Worm (Caenorhabditis elegans) whole organism, young adult: Measurements from ENCODE around the gene fbxa-69.

Source experiments
- B0035.1 ChIP-seq: sonication (generic microtip); optimal IDR thresholded peaks from 2 replicates; lab custom pipeline; 2016; ENCODE audit warnings: missing genetic modification characterization, mild to moderate bottlenecking, missing compliant biosample characterization, missing genotype, missing genetic modification reagents
- F22D6.2 ChIP-seq: sonication (generic microtip); optimal IDR thresholded peaks from 2 replicates; lab custom pipeline; 2016; ENCODE audit warnings: mild to moderate bottlenecking, missing genetic modification characterization, missing compliant biosample characterization
- F23B12.7 ChIP-seq: sonication (generic microtip); optimal IDR thresholded peaks from 2 replicates; lab custom pipeline; 2017; ENCODE audit warnings: missing genetic modification characterization, mild to moderate bottlenecking, missing compliant biosample characterization, antibody characterized with exemption, moderate library complexity; ENCODE audit not compliant: insufficient read depth
- F39B2.1 ChIP-seq: fragments of 200-800 bp; sonication (Bioruptor generic); IDR thresholded peaks from 2 replicates; pipeline ENCODE4 v1.3.6; 2022; ENCODE audit warnings: missing genetic modification reagents, missing genetic modification characterization, missing compliant biosample characterization
- F49E8.2 ChIP-seq: sonication (generic microtip); optimal IDR thresholded peaks from 3 replicates; lab custom pipeline; 2017; ENCODE audit warnings: missing genetic modification characterization, mild to moderate bottlenecking, missing compliant biosample characterization, antibody characterized with exemption, moderate library complexity; ENCODE audit not compliant: insufficient read depth
- F55B11.4 ChIP-seq: sonication (generic microtip); optimal IDR thresholded peaks from 2 replicates; lab custom pipeline; 2016; ENCODE audit warnings: missing compliant biosample characterization, missing genetic modification characterization, borderline replicate concordance; ENCODE audit not compliant: insufficient read depth
- Y67H2A.10 ChIP-seq: fragments of 200-800 bp; sonication (Bioruptor generic); conservative IDR thresholded peaks from 2 replicates; pipeline ENCODE4 v1.3.6; 2022; ENCODE audit warnings: missing genetic modification reagents, missing genetic modification characterization, missing compliant biosample characterization
- cebp-2 ChIP-seq: fragments of 200-800 bp; sonication (Bioruptor generic); IDR thresholded peaks from 2 replicates; pipeline ENCODE4 v1.3.6; 2022; ENCODE audit warnings: missing genetic modification characterization, missing compliant biosample characterization
- die-1 ChIP-seq: sonication (generic microtip); optimal IDR thresholded peaks from 2 replicates; lab custom pipeline; 2016; ENCODE audit warnings: missing genotype, mild to moderate bottlenecking, missing genetic modification characterization, missing compliant biosample characterization
- dpff-1 ChIP-seq: sonication (generic microtip); optimal IDR thresholded peaks from 2 replicates; lab custom pipeline; 2017; ENCODE audit warnings: mild to moderate bottlenecking, missing genetic modification characterization, missing compliant biosample characterization
- dpl-1 ChIP-seq: fragments of 150-350 bp; optimal IDR thresholded peaks from 2 replicates; lab custom pipeline; 2014; ENCODE audit warnings: missing biosample characterization, missing genetic modification reagents, missing genetic modification characterization
- egl-44 ChIP-seq: fragments of 200-800 bp; sonication (Bioruptor generic); IDR thresholded peaks from 2 replicates; pipeline ENCODE4 v1.3.6; 2022; ENCODE audit warnings: missing genetic modification reagents, missing genetic modification characterization, missing compliant biosample characterization
- ekl-4 ChIP-seq: fragments of 200-800 bp; sonication (Bioruptor generic); IDR thresholded peaks from 2 replicates; pipeline ENCODE4 v1.3.6; 2022; ENCODE audit warnings: missing genetic modification reagents, missing genetic modification characterization, missing compliant biosample characterization
- ets-4 ChIP-seq: fragments of 200-800 bp; sonication (Bioruptor generic); optimal IDR thresholded peaks from 2 replicates; lab custom pipeline; 2018; ENCODE audit warnings: mild to moderate bottlenecking, missing genetic modification characterization, missing compliant biosample characterization
- gei-17 ChIP-seq: fragments of 200-800 bp; sonication (Bioruptor generic); optimal IDR thresholded peaks from 2 replicates; lab custom pipeline; 2018; ENCODE audit warnings: mild to moderate bottlenecking, missing genetic modification characterization, missing compliant biosample characterization
- him-1 ChIP-seq: sonication (generic microtip); optimal IDR thresholded peaks from 2 replicates; lab custom pipeline; 2016; ENCODE audit warnings: missing genotype, missing genetic modification reagents, missing genetic modification characterization, missing compliant biosample characterization
- hmg-20 ChIP-seq: fragments of 200-800 bp; sonication (Bioruptor generic); IDR thresholded peaks from 2 replicates; pipeline ENCODE4 v1.3.6; 2022; ENCODE audit warnings: missing genetic modification reagents, missing genetic modification characterization, missing compliant biosample characterization
- lsy-27 ChIP-seq: sonication (generic microtip); optimal IDR thresholded peaks from 2 replicates; lab custom pipeline; 2017; ENCODE audit warnings: missing genetic modification characterization, mild to moderate bottlenecking, missing compliant biosample characterization, antibody characterized with exemption, missing genotype, borderline replicate concordance; ENCODE audit not compliant: insufficient read depth
- madf-8 ChIP-seq: fragments of 200-800 bp; sonication (Bioruptor generic); conservative IDR thresholded peaks from 2 replicates; pipeline ENCODE4 v1.3.6; 2022; ENCODE audit warnings: missing genetic modification reagents, missing genetic modification characterization, missing compliant biosample characterization
- nhr-120 ChIP-seq: fragments of 200-800 bp; sonication (Bioruptor generic); IDR thresholded peaks from 2 replicates; pipeline ENCODE4 v1.3.6; 2022; ENCODE audit warnings: missing genetic modification characterization, missing compliant biosample characterization
- pha-4 ChIP-seq: fragments of 150-350 bp; sonication (generic microtip); optimal IDR thresholded peaks from 2 replicates; lab custom pipeline; 2014; ENCODE audit warnings: missing biosample characterization, missing genetic modification reagents, missing genetic modification characterization
- rcor-1 ChIP-seq: fragments of 200-800 bp; sonication (Bioruptor generic); IDR thresholded peaks from 2 replicates; pipeline ENCODE4 v1.3.6; 2022; ENCODE audit warnings: missing genetic modification reagents, missing genetic modification characterization, missing compliant biosample characterization
- rec-8 ChIP-seq, 2 experiments: sonication (generic microtip); optimal IDR thresholded peaks; 2 replicates each; lab custom pipeline; 2016; ENCODE audit warnings: mild to moderate bottlenecking in 2 of 2, missing genetic modification characterization in 2 of 2, missing genetic modification reagents in 2 of 2, missing genotype in 2 of 2, missing biosample characterization in 1 of 2, missing compliant biosample characterization in 1 of 2, moderate library complexity in 1 of 2
- tlf-1 ChIP-seq: fragments of 200-800 bp; sonication (Bioruptor generic); optimal IDR thresholded peaks from 2 replicates; lab custom pipeline; 2018; ENCODE audit warnings: mild to moderate bottlenecking, missing genetic modification characterization, missing compliant biosample characterization
- xnd-1 ChIP-seq: sonication (generic microtip); optimal IDR thresholded peaks from 2 replicates; lab custom pipeline; 2016; ENCODE audit warnings: missing genotype, missing genetic modification reagents, missing genetic modification characterization, missing compliant biosample characterization
- zfh-2 ChIP-seq: fragments of 200-800 bp; sonication (Bioruptor generic); conservative IDR thresholded peaks from 2 replicates; pipeline ENCODE4 v1.3.6; 2022; ENCODE audit warnings: missing genetic modification reagents, missing genetic modification characterization, missing compliant biosample characterization
- zim-3 ChIP-seq: sonication (generic microtip); optimal IDR thresholded peaks from 2 replicates; lab custom pipeline; 2017; ENCODE audit warnings: mild to moderate bottlenecking, missing genetic modification characterization, moderate library complexity, missing compliant biosample characterization
- ztf-18 ChIP-seq: sonication (generic microtip); optimal IDR thresholded peaks from 2 replicates; lab custom pipeline; 2016; ENCODE audit warnings: missing genotype, mild to moderate bottlenecking, missing genetic modification characterization, missing compliant biosample characterization
- ztf-22 ChIP-seq: fragments of 200-800 bp; sonication (Bioruptor generic); optimal IDR thresholded peaks from 2 replicates; lab custom pipeline; 2018; ENCODE audit warnings: mild to moderate bottlenecking, missing genetic modification characterization, moderate library complexity, missing compliant biosample characterization
- ztf-26 ChIP-seq: sonication (generic microtip); optimal IDR thresholded peaks from 2 replicates; lab custom pipeline; 2017; ENCODE audit warnings: missing genetic modification characterization, missing compliant biosample characterization
- ztf-6 ChIP-seq: fragments of 200-800 bp; sonication (Bioruptor generic); IDR thresholded peaks from 2 replicates; pipeline ENCODE4 v1.3.6; 2022; ENCODE audit warnings: missing genetic modification reagents, missing genetic modification characterization, missing compliant biosample characterization

Gene fbxa-69

DNA sequence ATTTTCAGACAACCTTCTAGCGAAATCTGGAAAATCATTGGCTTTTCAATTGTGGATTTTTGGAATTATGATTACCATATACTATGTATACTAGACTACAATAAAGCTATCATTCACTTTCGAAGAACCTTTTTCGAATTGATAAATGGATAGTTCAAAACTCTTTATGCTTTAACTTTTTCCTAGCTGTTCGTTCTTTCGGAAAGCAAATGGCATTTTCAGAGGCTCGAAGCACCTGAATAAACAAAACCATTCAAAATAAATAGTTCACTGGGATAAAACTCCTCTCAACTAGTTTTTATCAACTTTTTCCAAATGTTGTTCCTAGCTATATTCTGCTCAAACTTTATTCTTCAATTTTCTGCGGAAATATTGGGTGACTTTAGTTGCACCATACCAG lies 34.7 kb downstream of the fbxa-69 start, which contains the start of gene T26E4.2:
Gene T26E4.2, plus strand, starts transcription at position 301 of the 400 bp plus-strand sequence.
- TF ChIP-seq ztf-18 (tag; lab: Kevin White, UChicago), result no peak

DNA sequence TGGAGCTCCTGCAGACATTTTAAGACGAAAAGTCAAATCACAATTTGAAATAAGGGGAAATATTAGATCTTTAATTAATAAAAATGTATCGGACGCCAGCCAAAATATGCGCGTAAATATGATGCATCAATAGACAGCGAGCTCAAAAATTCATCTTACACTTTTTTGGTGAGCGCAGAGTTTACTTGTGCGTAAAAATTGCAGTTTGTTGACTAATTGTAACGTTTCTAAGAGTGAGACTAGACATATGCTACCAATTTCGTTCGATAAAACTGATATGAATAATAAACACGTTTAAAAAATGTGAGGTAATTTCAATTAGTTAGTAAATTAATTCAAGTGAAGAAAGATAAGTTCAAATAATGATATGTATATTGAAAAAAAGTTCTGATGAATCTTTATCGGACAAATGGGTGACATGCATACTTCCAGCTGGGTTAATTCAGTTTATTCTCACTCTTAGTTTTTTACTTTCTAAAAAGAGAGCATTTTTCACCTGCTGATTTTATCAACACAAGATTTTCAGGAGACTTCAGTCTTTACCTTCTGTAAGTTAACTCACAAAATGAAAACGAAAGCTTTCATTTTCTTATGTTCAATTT lies 36.5 kb downstream of the fbxa-69 start, which contains the start of the genes nhr-285 and irld-52:
Gene nhr-285, minus strand, starts transcription at position 101 of the 602 bp plus-strand sequence.
Gene irld-52, plus strand, starts transcription at position 552 of the 602 bp plus-strand sequence.
- TF ChIP-seq ztf-22 (GFP tag; lab: Kevin White, UChicago) (no peak), zfh-2 (GFP tag; lab: Robert Waterston, UW) (no peak), lsy-27 (no peak), hmg-20 (GFP tag; lab: Robert Waterston, UW) (no peak), F22D6.2 (no peak), dpff-1 (no peak), pha-4 (tag; lab: Kevin White, UChicago) (no peak), Y67H2A.10 (GFP tag; lab: Robert Waterston, UW) (no peak), nhr-120 (GFP tag; lab: Robert Waterston, UW) (no peak), xnd-1 (tag; lab: Kevin White, UChicago) (no peak)

DNA sequence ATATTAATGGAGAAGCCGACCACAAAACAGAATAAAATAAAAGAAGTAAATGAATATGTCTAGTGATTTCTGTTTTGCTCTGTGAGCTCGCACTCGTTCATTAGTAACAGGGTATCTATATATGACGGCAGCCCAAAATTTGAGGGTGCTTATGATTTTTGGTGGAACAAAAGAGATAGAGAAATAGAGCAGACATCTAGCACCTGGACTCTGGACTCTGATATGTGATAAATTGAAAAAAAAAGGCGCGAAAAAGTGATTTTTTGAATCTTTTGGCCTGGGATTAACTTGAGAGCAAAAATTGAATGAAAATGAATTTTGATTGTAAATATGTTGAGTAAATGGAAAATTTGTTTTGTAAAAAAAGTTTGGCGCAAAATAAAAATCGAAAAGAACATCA lies 39.1 kb downstream of the fbxa-69 start, which contains the start of gene nhr-283:
Gene nhr-283, minus strand, starts transcription at position 101 of the 400 bp plus-strand sequence.
- no peak for TF ChIP-seq gei-17
- no peak for TF ChIP-seq madf-8 (GFP tag; lab: Robert Waterston, UW)
- TF ChIP-seq ekl-4 (GFP tag; lab: Robert Waterston, UW), result no peak
- no peak for TF ChIP-seq B0035.1 (tag; lab: Kevin White, UChicago)
- no peak for TF ChIP-seq F39B2.1 (GFP tag; lab: Robert Waterston, UW)
- TF ChIP-seq cebp-2 (GFP tag; lab: Robert Waterston, UW), result no peak
- no peak for TF ChIP-seq ztf-26 (tag; lab: Kevin White, UChicago)
- no peak for TF ChIP-seq zim-3 (tag; lab: Kevin White, UChicago)
- TF ChIP-seq rcor-1 (GFP tag; lab: Robert Waterston, UW), result no peak
- TF ChIP-seq F23B12.7 (tag; lab: Kevin White, UChicago), result no peak
- no peak for TF ChIP-seq zfh-2 (GFP tag; lab: Robert Waterston, UW)
- TF ChIP-seq dpl-1 (GFP tag; lab: Kevin White, UChicago), result no peak
- no peak for TF ChIP-seq ets-4 (GFP tag; lab: Kevin White, UChicago)
- no peak for TF ChIP-seq ztf-6
- no peak for TF ChIP-seq F22D6.2
- no peak for TF ChIP-seq hmg-20 (GFP tag; lab: Robert Waterston, UW)
- TF ChIP-seq die-1 (tag; lab: Kevin White, UChicago), result no peak
- TF ChIP-seq, all 124 proteins: peak for 0

ce11 chrV:15773941-15774340 lies 41.8 kb downstream of the fbxa-69 start:
- no peak for TF ChIP-seq egl-44 (GFP tag; lab: Robert Waterston, UW)
- TF ChIP-seq F55B11.4, result no peak
- no peak for TF ChIP-seq rec-8 (tag; optimal IDR thresholded peaks at IDR 0.05; lab: Kevin White, UChicago)

DNA sequence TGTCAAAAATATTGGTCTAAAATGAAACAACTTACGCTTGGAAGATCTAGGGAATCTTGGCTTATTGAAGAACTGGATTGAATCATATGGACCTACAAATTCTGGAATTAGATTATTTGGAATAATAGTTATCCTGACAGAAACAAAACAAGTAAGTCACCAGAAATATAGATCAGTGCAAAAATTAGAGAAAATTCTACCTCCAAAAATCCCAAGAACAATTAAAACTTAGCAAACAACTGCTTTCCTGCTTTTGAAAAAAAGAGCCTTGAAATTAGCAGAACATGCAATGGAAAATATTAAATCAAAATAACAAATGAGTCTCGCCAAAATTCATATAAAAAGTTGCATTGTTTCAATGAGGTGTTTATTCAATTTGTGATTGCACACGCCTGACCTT lies 42.6 kb downstream of the fbxa-69 start, which contains the start of gene nhr-60:
Gene nhr-60, minus strand, starts transcription at position 101 of the 400 bp plus-strand sequence.
- no peak for TF ChIP-seq ekl-4 (GFP tag; lab: Robert Waterston, UW)
- no peak for TF ChIP-seq F49E8.2 (tag; lab: Kevin White, UChicago)
- TF ChIP-seq tlf-1 (GFP tag; lab: Kevin White, UChicago), result no peak
- no peak for TF ChIP-seq him-1 (tag; lab: Kevin White, UChicago)
